Worm (Caenorhabditis elegans) whole organism, early embryonic: ENCODE measurements around the gene ssp-36.

Experiments
- F13C5.2 ChIP-seq: sonication (generic microtip); optimal IDR thresholded peaks from 2 replicates; lab custom pipeline; 2017; ENCODE audit warnings: mild to moderate bottlenecking, missing genetic modification characterization, inconsistent platforms, missing compliant biosample characterization
- ama-1 ChIP-seq: fragments of 150-350 bp; optimal IDR thresholded peaks from 2 replicates; lab custom pipeline; 2014
- ceh-36 ChIP-seq: sonication (generic microtip); optimal IDR thresholded peaks from 2 replicates; lab custom pipeline; 2016; ENCODE audit warnings: missing genetic modification characterization, inconsistent platforms, missing compliant biosample characterization
- ets-7 ChIP-seq: sonication (generic microtip); optimal IDR thresholded peaks from 2 replicates; lab custom pipeline; 2016; ENCODE audit warnings: missing genotype, missing genetic modification characterization, missing compliant biosample characterization
- flt-1 ChIP-seq: fragments of 200-800 bp; sonication (Bioruptor generic); IDR thresholded peaks from 2 replicates; pipeline ENCODE4 v1.3.6; 2022; ENCODE audit warnings: missing genetic modification characterization, missing compliant biosample characterization
- hmbx-1 ChIP-seq: sonication (generic microtip); optimal IDR thresholded peaks from 2 replicates; lab custom pipeline; 2016; ENCODE audit warnings: mild to moderate bottlenecking, missing genetic modification characterization, missing compliant biosample characterization
- hmg-4 ChIP-seq: fragments of 200-800 bp; sonication (Bioruptor generic); optimal IDR thresholded peaks from 2 replicates; lab custom pipeline; 2018; ENCODE audit warnings: mild to moderate bottlenecking, missing genetic modification characterization, missing compliant biosample characterization
- hnd-1 ChIP-seq: sonication (generic microtip); optimal IDR thresholded peaks from 2 replicates; lab custom pipeline; 2016; ENCODE audit warnings: missing genetic modification characterization, missing compliant biosample characterization
- pes-1 ChIP-seq: fragments of 200-800 bp; sonication (Bioruptor generic); IDR thresholded peaks from 2 replicates; pipeline ENCODE4 v1.3.6; 2022; ENCODE audit warnings: missing genetic modification reagents, missing genetic modification characterization, missing compliant biosample characterization
- scrt-1 ChIP-seq: fragments of 200-800 bp; sonication (Bioruptor generic); IDR thresholded peaks from 2 replicates; pipeline ENCODE4 v1.3.6; 2022; ENCODE audit warnings: missing genetic modification characterization, missing compliant biosample characterization
- sea-1 ChIP-seq: fragments of 200-800 bp; sonication (Bioruptor generic); conservative IDR thresholded peaks from 2 replicates; pipeline ENCODE4 v1.3.6; 2022; ENCODE audit warnings: missing genetic modification characterization, missing compliant biosample characterization
- tbx-11 ChIP-seq: fragments of 200-800 bp; sonication (Bioruptor generic); IDR thresholded peaks from 2 replicates; pipeline ENCODE4 v1.3.6; 2022; ENCODE audit warnings: missing genetic modification characterization, missing compliant biosample characterization
- tra-4 ChIP-seq: sonication (generic microtip); optimal IDR thresholded peaks from 2 replicates; lab custom pipeline; 2017; ENCODE audit warnings: missing genetic modification characterization, missing compliant biosample characterization

DNA sequence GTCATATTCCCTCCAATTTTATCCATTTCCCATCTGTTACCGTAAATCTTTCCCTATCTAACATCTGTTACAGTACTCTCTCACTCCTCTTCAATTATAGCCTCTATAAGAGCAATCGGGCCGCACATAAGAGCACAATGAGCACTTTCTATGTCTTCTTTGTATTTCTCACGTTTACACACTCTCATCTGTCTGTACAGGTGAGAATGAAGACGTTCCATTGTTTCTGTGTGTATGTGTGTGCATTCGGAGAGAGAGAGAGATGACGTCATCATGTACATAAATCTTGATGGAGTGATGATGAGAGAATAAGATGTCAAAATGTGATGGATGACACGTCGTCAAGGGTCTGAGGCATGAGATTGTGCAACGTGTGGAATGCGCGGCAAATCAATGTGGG is 4.6 kb upstream of the ssp-36 start:
- TF ChIP-seq ama-1 = no peak
- TF ChIP-seq hnd-1 (tag; lab: Kevin White, UChicago) = no peak
- TF ChIP-seq ets-7 (tag; lab: Kevin White, UChicago) = no peak
- no peak for TF ChIP-seq sea-1 (GFP tag; lab: Robert Waterston, UW)
- no peak for TF ChIP-seq scrt-1 (GFP tag; lab: Robert Waterston, UW)
- no peak for TF ChIP-seq pes-1 (GFP tag; lab: Robert Waterston, UW)
- no peak for TF ChIP-seq hmbx-1 (tag; lab: Kevin White, UChicago)
- TF ChIP-seq hmg-4 = no peak
- no peak for TF ChIP-seq flt-1 (GFP tag; lab: Robert Waterston, UW)
- TF ChIP-seq ceh-36 (tag; lab: Kevin White, UChicago) = no peak
- no peak for TF ChIP-seq tbx-11 (GFP tag; lab: Robert Waterston, UW)
- TF ChIP-seq tra-4 (tag; lab: Kevin White, UChicago) = no peak
- TF ChIP-seq F13C5.2 (tag; lab: Kevin White, UChicago) = no peak
